Fruit fly (Drosophila melanogaster): Measurements from ENCODE around the gene LanA.

DNA sequence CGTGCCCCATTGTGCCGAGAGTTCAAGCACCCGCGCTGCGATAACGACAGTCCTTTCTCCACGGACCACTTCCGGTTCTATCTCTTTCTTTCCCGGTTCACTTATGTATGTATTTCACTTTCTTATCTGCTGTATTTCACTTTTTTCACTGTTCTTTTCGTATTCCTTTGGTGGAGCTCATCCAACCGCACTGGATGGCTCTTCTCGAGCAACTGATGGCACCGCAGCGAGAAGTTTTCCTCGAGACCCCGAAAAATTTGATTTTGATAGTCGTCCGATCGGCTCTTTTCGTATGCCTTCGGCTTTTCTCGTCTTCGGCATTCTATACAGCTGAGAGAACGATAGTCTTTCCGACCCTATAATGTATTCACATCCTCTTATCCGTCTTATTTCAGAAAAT, at the start of gene LanA:
- no peak for TF ChIP-seq dysf (GFP tag; IDR thresholded peaks at IDR 0.05)
- TF ChIP-seq CG9437 (GFP tag; optimal IDR thresholded peaks at IDR 0.05) = no peak
- TF ChIP-seq CG11695 (GFP tag; IDR thresholded peaks at IDR 0.05) = no peak
- TF ChIP-seq kay (GFP tag; optimal IDR thresholded peaks at IDR 0.05) = no peak
- TF ChIP-seq CG12219 (GFP tag; optimal IDR thresholded peaks at IDR 0.05) = no peak
- TF ChIP-seq Ada2b (GFP tag; IDR thresholded peaks at IDR 0.05) = no peak
- TF ChIP-seq gro (GFP tag; optimal IDR thresholded peaks at IDR 0.05) = no peak
- TF ChIP-seq HLH3B (GFP tag; IDR thresholded peaks at IDR 0.05) = no peak; the same call in 1 of the 2 replicates
- TF ChIP-seq tup (GFP tag; optimal IDR thresholded peaks at IDR 0.05) = no peak
- TF ChIP-seq CG4820 (GFP tag; optimal IDR thresholded peaks at IDR 0.05) = no peak
- no peak for TF ChIP-seq pnt (GFP tag; optimal IDR thresholded peaks at IDR 0.05)
- no peak for TF ChIP-seq CG15011 (GFP tag; optimal IDR thresholded peaks at IDR 0.05)
